Fruit fly (Drosophila melanogaster) whole organism, embryonic: ENCODE results near the gene Moe.

Experiments used
- Aef1 ChIP-seq: fragments of 200-800 bp; sonication (Bioruptor generic); IDR thresholded peaks from 3 replicates; pipeline ENCODE4 v1.3.6; 2022; ENCODE audit warnings: missing biosample characterization, missing genetic modification characterization
- BtbVII ChIP-seq: fragments of 200-800 bp; sonication (Bioruptor generic); optimal IDR thresholded peaks from 3 replicates; lab custom pipeline; 2017; ENCODE audit warnings: missing biosample characterization, mild to moderate bottlenecking, missing genetic modification characterization
- CG1024 ChIP-seq: fragments of 200-800 bp; sonication (Bioruptor generic); IDR thresholded peaks from 2 replicates; pipeline ENCODE4 v1.3.6; 2022; ENCODE audit warnings: missing biosample characterization, missing genetic modification characterization
- CG10321 ChIP-seq: fragments of 200-800 bp; sonication (Bioruptor generic); IDR thresholded peaks from 2 replicates; pipeline ENCODE4 v1.3.6; 2022; ENCODE audit warnings: missing biosample characterization, missing genetic modification characterization
- CG10366 ChIP-seq: fragments of 200-800 bp; sonication (Bioruptor generic); IDR thresholded peaks from 2 replicates; pipeline ENCODE4 v1.3.6; 2022; ENCODE audit warnings: missing biosample characterization, missing genetic modification characterization
- CG14441 ChIP-seq: fragments of 200-800 bp; sonication (Bioruptor generic); IDR thresholded peaks from 2 replicates; pipeline ENCODE4 v1.3.6; 2022; ENCODE audit warnings: missing biosample characterization, missing genetic modification characterization
- CG1603 ChIP-seq: fragments of 200-800 bp; sonication (Bioruptor generic); optimal IDR thresholded peaks from 2 replicates; lab custom pipeline; 2019; ENCODE audit warnings: missing biosample characterization, mild to moderate bottlenecking, missing genetic modification characterization, moderate library complexity
- CG1792 ChIP-seq: fragments of 200-800 bp; sonication (Bioruptor generic); optimal IDR thresholded peaks from 2 replicates; lab custom pipeline; 2016; ENCODE audit warnings: missing biosample characterization, missing genetic modification characterization
- CG18599 ChIP-seq: fragments of 200-800 bp; sonication (Bioruptor generic); optimal IDR thresholded peaks from 3 replicates; lab custom pipeline; 2017; ENCODE audit warnings: missing biosample characterization, missing genetic modification characterization, mild to moderate bottlenecking, moderate library complexity, missing genetic modification reagents
- CG2120 ChIP-seq: fragments of 200-800 bp; sonication (Bioruptor generic); optimal IDR thresholded peaks from 3 replicates; lab custom pipeline; 2016; ENCODE audit warnings: missing biosample characterization, missing genetic modification characterization
- CG30431 ChIP-seq: fragments of 200-800 bp; sonication (Bioruptor generic); optimal IDR thresholded peaks from 2 replicates; lab custom pipeline; 2017; ENCODE audit warnings: missing biosample characterization, missing genetic modification characterization
- CG3065 ChIP-seq: fragments of 200-800 bp; sonication (Bioruptor generic); optimal IDR thresholded peaks from 2 replicates; lab custom pipeline; 2016; ENCODE audit warnings: missing biosample characterization, missing genetic modification characterization
- CG3163 ChIP-seq: fragments of 200-800 bp; sonication (Bioruptor generic); optimal IDR thresholded peaks from 3 replicates; lab custom pipeline; 2016; ENCODE audit warnings: missing biosample characterization, missing genetic modification characterization
- CG32772 ChIP-seq: fragments of 200-800 bp; sonication (Bioruptor generic); IDR thresholded peaks from 2 replicates; pipeline ENCODE4 v1.3.6; 2022; ENCODE audit warnings: missing biosample characterization, missing genetic modification characterization
- CG3281 ChIP-seq: fragments of 200-800 bp; sonication (Bioruptor generic); optimal IDR thresholded peaks from 3 replicates; lab custom pipeline; 2017; ENCODE audit warnings: missing biosample characterization, mild to moderate bottlenecking, missing genetic modification characterization
- CG4707 ChIP-seq: fragments of 200-800 bp; sonication (Bioruptor generic); optimal IDR thresholded peaks from 2 replicates; lab custom pipeline; 2018; ENCODE audit warnings: missing biosample characterization, mild to moderate bottlenecking, missing genetic modification characterization, moderate library complexity
- CG6654 ChIP-seq: fragments of 200-800 bp; sonication (Bioruptor generic); optimal IDR thresholded peaks from 2 replicates; lab custom pipeline; 2017; ENCODE audit warnings: missing biosample characterization, mild to moderate bottlenecking, missing genetic modification characterization
- CG7556 ChIP-seq: fragments of 200-800 bp; sonication (Bioruptor generic); optimal IDR thresholded peaks from 2 replicates; lab custom pipeline; 2017; ENCODE audit warnings: missing biosample characterization, mild to moderate bottlenecking, missing genetic modification characterization
- CG8944 ChIP-seq: fragments of 200-800 bp; sonication (Bioruptor generic); optimal IDR thresholded peaks from 3 replicates; lab custom pipeline; 2016; ENCODE audit warnings: missing biosample characterization, missing genetic modification characterization
- D19A ChIP-seq: fragments of 200-800 bp; optimal IDR thresholded peaks from 3 replicates; lab custom pipeline; 2019; ENCODE audit warnings: missing biosample characterization, mild to moderate bottlenecking, missing genetic modification characterization, moderate library complexity
- D19B ChIP-seq: fragments of 200-800 bp; sonication (Bioruptor generic); optimal IDR thresholded peaks from 2 replicates; lab custom pipeline; 2017; ENCODE audit warnings: missing biosample characterization, mild to moderate bottlenecking, missing genetic modification characterization
- Dad ChIP-seq: fragments of 200-800 bp; sonication (Bioruptor generic); optimal IDR thresholded peaks from 3 replicates; lab custom pipeline; 2016; ENCODE audit warnings: missing biosample characterization, missing genetic modification characterization
- Gug ChIP-seq: fragments of 200-800 bp; sonication (Bioruptor generic); IDR thresholded peaks from 4 replicates; pipeline ENCODE4 v1.3.6; 2022; ENCODE audit warnings: missing biosample characterization, missing genetic modification characterization
- HmgZ ChIP-seq: fragments of 200-800 bp; sonication (Bioruptor generic); optimal IDR thresholded peaks from 2 replicates; lab custom pipeline; 2018; ENCODE audit warnings: missing biosample characterization, mild to moderate bottlenecking, missing genetic modification characterization
- Meics ChIP-seq: fragments of 200-800 bp; sonication (Bioruptor generic); optimal IDR thresholded peaks from 2 replicates; lab custom pipeline; 2017; ENCODE audit warnings: missing biosample characterization, mild to moderate bottlenecking, missing genetic modification characterization
- NFAT ChIP-seq: fragments of 200-800 bp; sonication (Bioruptor generic); IDR thresholded peaks from 2 replicates; pipeline ENCODE4 v1.3.6; 2022; ENCODE audit warnings: missing biosample characterization, missing genetic modification characterization
- Optix ChIP-seq: fragments of 200-800 bp; sonication (Bioruptor generic); IDR thresholded peaks from 3 replicates; pipeline ENCODE4 v1.3.6; 2022; ENCODE audit warnings: missing biosample characterization, missing genetic modification characterization
- Taf1 ChIP-seq: fragments of 200-800 bp; sonication (Bioruptor generic); IDR thresholded peaks from 2 replicates; pipeline ENCODE4 v1.3.6; 2022; ENCODE audit warnings: missing biosample characterization, missing genetic modification characterization
- Trl ChIP-seq, 3 experiments: fragments of >200 bp in 2 of 3; fragments of 200-800 bp in 1 of 3; sonication (Bioruptor generic) in 1 of 3; optimal IDR thresholded peaks; 2 replicates in 1 of 3; 3 replicates in 2 of 3; lab custom pipeline; 2016 to 2017; ENCODE audit warnings: missing biosample characterization in 1 of 3, missing genetic modification characterization in 1 of 3
- al ChIP-seq: fragments of 200-800 bp; sonication (Bioruptor generic); IDR thresholded peaks from 2 replicates; pipeline ENCODE4 v1.3.6; 2022; ENCODE audit warnings: missing biosample characterization, missing genetic modification characterization
- ase ChIP-seq: fragments of 200-800 bp; sonication (Bioruptor generic); IDR thresholded peaks from 3 replicates; pipeline ENCODE4 v1.3.6; 2022; ENCODE audit warnings: missing biosample characterization, missing genetic modification characterization
- chinmo ChIP-seq: fragments of 200-800 bp; sonication (Bioruptor generic); IDR thresholded peaks from 4 replicates; pipeline ENCODE4 v1.3.6; 2022; ENCODE audit warnings: missing biosample characterization, missing genetic modification characterization; ENCODE audit not compliant: partially characterized antibody
- chm ChIP-seq: fragments of 200-800 bp; sonication (Bioruptor generic); IDR thresholded peaks from 2 replicates; pipeline ENCODE4 v1.3.6; 2022; ENCODE audit warnings: missing biosample characterization, missing genetic modification characterization
- crol ChIP-seq: fragments of 200-800 bp; sonication (Bioruptor generic); IDR thresholded peaks from 2 replicates; pipeline ENCODE4 v1.3.6; 2022; ENCODE audit warnings: missing biosample characterization, missing genetic modification characterization
- dysf ChIP-seq: fragments of 200-800 bp; sonication (Bioruptor generic); IDR thresholded peaks from 3 replicates; pipeline ENCODE4 v1.3.6; 2022; ENCODE audit warnings: missing biosample characterization, missing genetic modification characterization
- gem ChIP-seq: fragments of 200-800 bp; sonication (Bioruptor generic); optimal IDR thresholded peaks from 2 replicates; lab custom pipeline; 2019; ENCODE audit warnings: missing biosample characterization, mild to moderate bottlenecking, missing genetic modification characterization, moderate library complexity
- gro ChIP-seq: fragments of 200-800 bp; sonication (Bioruptor generic); optimal IDR thresholded peaks from 2 replicates; lab custom pipeline; 2016; ENCODE audit warnings: missing biosample characterization, missing genetic modification characterization
- hth ChIP-seq: fragments of >200 bp; optimal IDR thresholded peaks from 2 replicates; lab custom pipeline; 2017; ENCODE audit warnings: inconsistent platforms
- lmd ChIP-seq: fragments of 200-800 bp; sonication (Bioruptor generic); IDR thresholded peaks from 2 replicates; pipeline ENCODE4 v1.3.6; 2022; ENCODE audit warnings: missing biosample characterization, missing genetic modification characterization
- maf-S ChIP-seq: fragments of 200-800 bp; sonication (Bioruptor generic); optimal IDR thresholded peaks from 2 replicates; lab custom pipeline; 2016; ENCODE audit warnings: missing biosample characterization, missing genetic modification characterization
- mam ChIP-seq: fragments of 200-800 bp; sonication (Bioruptor generic); optimal IDR thresholded peaks from 3 replicates; lab custom pipeline; 2016; ENCODE audit warnings: missing biosample characterization, missing genetic modification characterization
- pan ChIP-seq, 4 experiments: fragments of >200 bp in 3 of 4; fragments of 200-800 bp in 1 of 4; sonication (Bioruptor generic) in 1 of 4; optimal IDR thresholded peaks in 3 of 4; IDR thresholded peaks in 1 of 4; 2 replicates each; pipeline versions ENCODE4 v1.3.6 to Lab custom; 2017 to 2022; ENCODE audit warnings: missing biosample characterization in 2 of 4, missing genetic modification characterization in 2 of 4, mixed read lengths in 1 of 4
- prd ChIP-seq, 3 experiments: fragments of >200 bp in 2 of 3; fragments of 200-800 bp in 1 of 3; sonication (Bioruptor generic) in 1 of 3; optimal IDR thresholded peaks in 2 of 3; IDR thresholded peaks in 1 of 3; 2 replicates in 2 of 3; 3 replicates in 1 of 3; pipeline versions ENCODE4 v1.3.6 to Lab custom; 2017 to 2022; ENCODE audit warnings: missing biosample characterization in 1 of 3, missing genetic modification characterization in 1 of 3
- slbo ChIP-seq: fragments of 200-800 bp; sonication (Bioruptor generic); IDR thresholded peaks from 2 replicates; pipeline ENCODE4 v1.3.6; 2022; ENCODE audit warnings: missing biosample characterization, missing genetic modification characterization
- sr ChIP-seq: fragments of 200-800 bp; sonication (Bioruptor generic); IDR thresholded peaks from 3 replicates; pipeline ENCODE4 v1.3.6; 2022; ENCODE audit warnings: missing biosample characterization, missing genetic modification characterization
- zen2 ChIP-seq: fragments of 200-800 bp; sonication (Bioruptor generic); IDR thresholded peaks from 3 replicates; pipeline ENCODE4 v1.3.6; 2022; ENCODE audit warnings: missing biosample characterization, missing genetic modification characterization; ENCODE audit not compliant: partially characterized antibody
- zfh1 ChIP-seq: fragments of 200-800 bp; sonication (Bioruptor generic); IDR thresholded peaks from 3 replicates; pipeline ENCODE4 v1.3.6; 2022; ENCODE audit warnings: missing biosample characterization, missing genetic modification characterization

The Moe gene

DNA sequence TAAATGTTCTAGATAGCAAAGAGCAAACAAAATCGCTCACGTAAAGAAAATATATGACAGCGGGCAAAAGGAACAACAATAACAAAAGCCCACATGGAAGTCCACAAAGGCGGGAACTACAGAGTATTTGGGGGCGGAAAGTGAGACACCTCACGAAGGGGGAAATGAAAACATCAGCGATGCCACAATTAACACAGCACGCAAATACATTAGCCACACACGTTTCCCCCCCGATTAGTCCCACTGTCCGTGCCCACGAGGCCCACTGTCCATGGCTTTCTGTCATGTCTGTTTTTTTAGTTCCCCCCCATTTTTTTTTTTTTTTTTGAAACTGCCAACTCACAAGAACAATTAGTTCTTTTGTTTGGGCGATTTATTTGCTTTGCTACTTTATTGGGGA, 14.2 kb downstream of the Moe start (continued):
- TF ChIP-seq CG2120 (GFP tag; lab: Kevin White, UChicago): peak; percentile 23
- no peak for TF ChIP-seq prd (optimal IDR thresholded peaks at IDR 0.05; lab: Kevin White, UChicago)
- peak; percentile 26; the same call in 1 of the 3 replicates for TF ChIP-seq prd (GFP tag; IDR thresholded peaks at IDR 0.05; lab: Robert Waterston, UW)
- TF ChIP-seq gem (tag; lab: Kevin White, UChicago): no peak
- TF ChIP-seq Trl (optimal IDR thresholded peaks at IDR 0.05; lab: Kevin White, UChicago): no peak
- TF ChIP-seq Trl (GFP tag; optimal IDR thresholded peaks at IDR 0.05; lab: Kevin White, UChicago): no peak
- TF ChIP-seq NFAT (GFP tag; lab: Robert Waterston, UW): peak; percentile 44; the same call in 1 of the 2 replicates
- peak; percentile 18; the same call in 1 of the 2 replicates for TF ChIP-seq Taf1
- TF ChIP-seq CG8944 (GFP tag; lab: Kevin White, UChicago): peak; percentile 17
- TF ChIP-seq CG3281: no peak
- 0 out of 4 replicates have a peak, but pooled peaks have one; percentile 19 for TF ChIP-seq chinmo (GFP tag; lab: Robert Waterston, UW)
- TF ChIP-seq zfh1 (GFP tag; lab: Robert Waterston, UW): 0 out of 3 replicates have a peak, but pooled peaks have one; percentile 44
- peak; percentile 66 for TF ChIP-seq CG4707 (GFP tag; lab: Kevin White, UChicago)
- peak; percentile 59 for TF ChIP-seq D19B (GFP tag; lab: Kevin White, UChicago)
- TF ChIP-seq BtbVII (GFP tag; lab: Kevin White, UChicago): no peak
- peak; percentile 48; the same call in 1 of the 3 replicates for TF ChIP-seq dysf (GFP tag; lab: Robert Waterston, UW)
- no peak for TF ChIP-seq zen2 (GFP tag; lab: Robert Waterston, UW)
- TF ChIP-seq CG3163 (GFP tag; lab: Kevin White, UChicago): no peak
- TF ChIP-seq maf-S (GFP tag; lab: Kevin White, UChicago): no peak
- TF ChIP-seq sr (GFP tag; lab: Robert Waterston, UW): peak; percentile 41; the same call in 1 of the 3 replicates
- 0 out of 3 replicates have a peak, but pooled peaks have one; percentile 21 for TF ChIP-seq Aef1 (GFP tag; lab: Robert Waterston, UW)
- peak; percentile 10; the same call in 1 of the 2 replicates for TF ChIP-seq lmd (GFP tag; lab: Robert Waterston, UW)
- no peak for TF ChIP-seq pan (optimal IDR thresholded peaks at IDR 0.05; lab: Kevin White, UChicago)
- peak in 1 of 2 experiments; percentile 51 for TF ChIP-seq pan (GFP tag; optimal IDR thresholded peaks at IDR 0.05 in 1 of 2, IDR thresholded peaks at IDR 0.05 in 1 of 2)
- no peak for TF ChIP-seq CG10321
- no peak for TF ChIP-seq CG3065 (GFP tag; lab: Kevin White, UChicago)
- peak; percentile 34; the same call in 1 of the 3 replicates for TF ChIP-seq Optix (GFP tag; lab: Robert Waterston, UW)
- peak; percentile 36; the same call in 1 of the 2 replicates for TF ChIP-seq al (GFP tag; lab: Robert Waterston, UW)
- peak; percentile 71 for TF ChIP-seq slbo (GFP tag; lab: Robert Waterston, UW)
- no peak for TF ChIP-seq CG1603 (tag; lab: Kevin White, UChicago)
- peak; percentile 28 for TF ChIP-seq CG18599 (GFP tag; lab: Kevin White, UChicago)
- TF ChIP-seq CG30431 (GFP tag; lab: Kevin White, UChicago): peak; percentile 10
- peak; percentile 14; the same call in 1 of the 2 replicates for TF ChIP-seq CG10366 (GFP tag; lab: Robert Waterston, UW)
- TF ChIP-seq CG7556: no peak
- TF ChIP-seq CG32772 (GFP tag; lab: Robert Waterston, UW): 0 out of 2 replicates have a peak, but pooled peaks have one; percentile 35
- 0 out of 2 replicates have a peak, but pooled peaks have one; percentile 26 for TF ChIP-seq chm (GFP tag; lab: Robert Waterston, UW)
- TF ChIP-seq hth (lab: Kevin White, UChicago): no peak
- no peak for TF ChIP-seq CG6654 (GFP tag; lab: Kevin White, UChicago)
- peak; percentile 39 for TF ChIP-seq CG14441 (GFP tag; lab: Robert Waterston, UW)
- TF ChIP-seq Dad (GFP tag; lab: Kevin White, UChicago): no peak
- no peak for TF ChIP-seq CG1024
- peak; percentile 7 for TF ChIP-seq Meics (GFP tag; lab: Kevin White, UChicago)
- TF ChIP-seq gro (GFP tag; lab: Kevin White, UChicago): peak; percentile 16
- 0 out of 3 replicates have a peak, but pooled peaks have one; percentile 35 for TF ChIP-seq ase (GFP tag; lab: Robert Waterston, UW)
- no peak for TF ChIP-seq D19A
- peak; percentile 79 for TF ChIP-seq crol (GFP tag; lab: Robert Waterston, UW)
- TF ChIP-seq Gug: peak; percentile 30; the same call in 1 of the 4 replicates
- peak; percentile 13 for TF ChIP-seq mam (GFP tag; lab: Kevin White, UChicago)
- no peak for TF ChIP-seq CG1792 (GFP tag; lab: Kevin White, UChicago)
- no peak for TF ChIP-seq HmgZ (tag; lab: Kevin White, UChicago)
